Worm (Caenorhabditis elegans): Measurements from ENCODE around the gene C05C10.5.

DNA sequence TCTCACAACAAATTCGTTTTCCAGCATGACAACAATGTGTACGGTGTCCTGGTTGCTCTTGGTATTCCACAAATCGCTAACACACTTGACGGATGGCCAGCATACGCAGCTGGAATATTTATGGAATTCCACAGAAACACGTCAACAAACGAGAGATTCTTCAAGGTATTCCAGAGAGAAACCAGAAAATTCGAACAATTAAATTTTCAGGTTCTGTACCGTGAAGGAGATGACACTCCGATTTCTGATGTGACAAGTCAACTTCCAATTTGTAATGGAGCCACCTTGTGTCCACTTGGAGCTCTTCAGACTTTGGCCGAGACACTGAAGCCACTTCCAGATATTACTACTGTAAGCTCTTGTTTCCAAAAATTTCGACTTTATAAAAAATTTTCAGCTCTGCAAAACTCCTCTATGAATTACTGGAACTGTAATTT is 4.9 kb upstream of the C05C10.5 start:
- no peak for TF ChIP-seq ztf-11 (tag; optimal IDR thresholded peaks at IDR 0.05)
- TF ChIP-seq egl-27 (tag; optimal IDR thresholded peaks at IDR 0.05), result no peak
- no peak for TF ChIP-seq nhr-77 (tag; optimal IDR thresholded peaks at IDR 0.05)
- no peak for TF ChIP-seq ceh-82 (tag; optimal IDR thresholded peaks at IDR 0.05)
- TF ChIP-seq fkh-10 (GFP tag; optimal IDR thresholded peaks at IDR 0.05), result no peak
- TF ChIP-seq ztf-4 (tag; optimal IDR thresholded peaks at IDR 0.05), result no peak
- TF ChIP-seq ces-1 (GFP tag; optimal IDR thresholded peaks at IDR 0.05), result no peak
- peak; percentile 59 for TF ChIP-seq aly-2 (tag; optimal IDR thresholded peaks at IDR 0.05)
- TF ChIP-seq ceh-63 (GFP tag; optimal IDR thresholded peaks at IDR 0.05), result no peak
- TF ChIP-seq unc-86 (tag; optimal IDR thresholded peaks at IDR 0.05), result no peak
- TF ChIP-seq skn-1 (tag; optimal IDR thresholded peaks at IDR 0.05), result no peak
- no peak for TF ChIP-seq vab-15 (tag; optimal IDR thresholded peaks at IDR 0.05)
- TF ChIP-seq aha-1 (tag; optimal IDR thresholded peaks at IDR 0.05), result no peak
